Worm (Caenorhabditis elegans): Measurements from ENCODE around the gene C26E1.1.

- TF ChIP-seq flt-1 (GFP tag; IDR thresholded peaks at IDR 0.05) (no peak), ref-1 (GFP tag; conservative IDR thresholded peaks at IDR 0.05) (no peak)
Measured at ce11 chrV:13330919-13331318, 33.6 kb downstream of the C26E1.1 start, which contains the start of gene nhr-129.

Data from whole organism, midembryonic.